Fruit fly (Drosophila melanogaster): ENCODE data around the gene U2af50.

DNA sequence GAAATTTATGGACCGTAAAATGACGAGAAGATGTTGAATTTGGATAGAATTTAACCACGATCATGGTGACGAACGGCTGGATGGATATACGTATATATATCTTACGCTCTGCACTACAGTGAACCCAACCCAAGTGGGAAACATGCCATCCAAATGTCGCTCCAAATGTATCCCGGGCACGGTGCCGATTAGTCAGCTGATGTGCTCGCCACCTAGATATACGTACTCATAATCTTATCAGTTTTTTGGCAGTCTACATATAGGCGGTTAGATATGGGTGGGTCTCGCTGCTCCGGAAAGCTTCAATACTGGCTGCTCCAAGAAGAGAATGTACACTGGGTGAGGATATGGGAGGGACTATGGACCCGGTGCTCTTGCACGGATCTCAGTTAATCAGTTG is 47.2 kb upstream of the U2af50 start:
- no peak for TF ChIP-seq CG14711 (tag; optimal IDR thresholded peaks at IDR 0.05)
- TF ChIP-seq CG11617 (GFP tag; optimal IDR thresholded peaks at IDR 0.05): no peak
- TF ChIP-seq Clk (GFP tag; optimal IDR thresholded peaks at IDR 0.05): no peak
- TF ChIP-seq pad (GFP tag; optimal IDR thresholded peaks at IDR 0.05): no peak
- TF ChIP-seq CG7045 (GFP tag; optimal IDR thresholded peaks at IDR 0.05): no peak
